Fruit fly (Drosophila melanogaster): ENCODE results near the gene gwl.

- TF ChIP-seq lbe (GFP tag; optimal IDR thresholded peaks at IDR 0.05) = no peak
- TF ChIP-seq CG4854 (GFP tag; optimal IDR thresholded peaks at IDR 0.05) = no peak
- TF ChIP-seq ken (GFP tag; IDR thresholded peaks at IDR 0.05) = no peak
- TF ChIP-seq PHDP (tag; optimal IDR thresholded peaks at IDR 0.05) = no peak
- no peak for TF ChIP-seq z (GFP tag; IDR thresholded peaks at IDR 0.05)
- no peak for TF ChIP-seq CG15011 (GFP tag; optimal IDR thresholded peaks at IDR 0.05)
- TF ChIP-seq ci (GFP tag; IDR thresholded peaks at IDR 0.05) = no peak
- no peak for TF ChIP-seq croc (GFP tag; conservative IDR thresholded peaks at IDR 0.05)
- TF ChIP-seq ham (GFP tag; IDR thresholded peaks at IDR 0.05) = no peak
Measured at dm6 chr3R:18706289-18706688, 39.9 kb upstream of the gwl start.
